Worm (Caenorhabditis elegans) whole organism, L1 larva: Measurements from ENCODE around the gene T27A1.3.

Experiments
- aha-1 ChIP-seq: fragments of 150-350 bp; optimal IDR thresholded peaks from 2 replicates; lab custom pipeline; 2014; ENCODE audit warnings: missing biosample characterization, missing genetic modification characterization
- nhr-11 ChIP-seq: fragments of 150-350 bp; optimal IDR thresholded peaks from 2 replicates; lab custom pipeline; 2014; ENCODE audit warnings: missing biosample characterization, missing genetic modification characterization
- nhr-20 ChIP-seq: sonication (generic microtip); optimal IDR thresholded peaks from 2 replicates; lab custom pipeline; 2016; ENCODE audit warnings: mild to moderate bottlenecking, missing genetic modification characterization, missing compliant biosample characterization
- unc-62 ChIP-seq: fragments of 150-350 bp; optimal IDR thresholded peaks from 2 replicates; lab custom pipeline; 2014; ENCODE audit warnings: missing biosample characterization, missing genetic modification reagents, missing genetic modification characterization
- unc-98 ChIP-seq: fragments of 200-800 bp; sonication (Bioruptor generic); IDR thresholded peaks from 2 replicates; pipeline ENCODE4 v1.3.6; 2022; ENCODE audit warnings: missing genetic modification characterization, missing compliant biosample characterization

ce11 chrII:509230-509629 is 26.1 kb upstream of the T27A1.3 start, which contains the start of gene srh-105:
- no peak for TF ChIP-seq unc-98 (GFP tag; lab: Robert Waterston, UW)
- TF ChIP-seq aha-1 (tag; lab: Kevin White, UChicago), result no peak
- TF ChIP-seq nhr-11 (tag; lab: Kevin White, UChicago), result no peak
- no peak for TF ChIP-seq unc-62 (GFP tag; lab: Kevin White, UChicago)
- no peak for TF ChIP-seq nhr-20 (tag; lab: Kevin White, UChicago)
